Worm (Caenorhabditis elegans): ENCODE measurements around the gene osm-11.

The osm-11 gene

ce11 chrX:17392182-17392581, 29.2 kb downstream of the osm-11 start:
- TF ChIP-seq cog-1 (tag; optimal IDR thresholded peaks at IDR 0.05) (peak; percentile 39), ztf-29 (GFP tag; IDR thresholded peaks at IDR 0.05) (no peak)

ce11 chrX:17391515-17391914, 29.9 kb downstream of the osm-11 start, which contains the start of gene F10D7.5:
Gene F10D7.5 (minus strand): TSS chrX:17391615.
- TF ChIP-seq cog-1 (tag; optimal IDR thresholded peaks at IDR 0.05): no peak
- TF ChIP-seq med-1 (GFP tag; optimal IDR thresholded peaks at IDR 0.05; ENCODE audit: insufficient read depth): no peak
- TF ChIP-seq klf-2 (GFP tag; conservative IDR thresholded peaks at IDR 0.05): no peak
- TF ChIP-seq tab-1 (GFP tag; IDR thresholded peaks at IDR 0.05): no peak
- no peak for TF ChIP-seq ztf-29 (GFP tag; IDR thresholded peaks at IDR 0.05)
- TF ChIP-seq ztf-23 (GFP tag; IDR thresholded peaks at IDR 0.05): no peak
- TF ChIP-seq ref-1 (GFP tag; conservative IDR thresholded peaks at IDR 0.05): no peak
- TF ChIP-seq T22C8.4 (GFP tag; IDR thresholded peaks at IDR 0.05): no peak
- no peak for TF ChIP-seq flt-1 (GFP tag; IDR thresholded peaks at IDR 0.05)

ce11 chrX:17390531-17390930, 30.9 kb downstream of the osm-11 start:
- TF ChIP-seq ztf-23 (GFP tag; IDR thresholded peaks at IDR 0.05) (no peak), med-1 (GFP tag; optimal IDR thresholded peaks at IDR 0.05; ENCODE audit: insufficient read depth) (no peak), tab-1 (GFP tag; IDR thresholded peaks at IDR 0.05) (no peak), cog-1 (tag; optimal IDR thresholded peaks at IDR 0.05) (no peak), flt-1 (GFP tag; IDR thresholded peaks at IDR 0.05) (no peak), T22C8.4 (GFP tag; IDR thresholded peaks at IDR 0.05) (no peak), ref-1 (GFP tag; conservative IDR thresholded peaks at IDR 0.05) (no peak), klf-2 (GFP tag; conservative IDR thresholded peaks at IDR 0.05) (no peak), ztf-29 (GFP tag; IDR thresholded peaks at IDR 0.05) (no peak)

ce11 chrX:17386130-17386529, 35.3 kb downstream of the osm-11 start:
- no peak for TF ChIP-seq flt-1 (GFP tag; IDR thresholded peaks at IDR 0.05)
- no peak for TF ChIP-seq cog-1 (tag; optimal IDR thresholded peaks at IDR 0.05)
- no peak for TF ChIP-seq med-1 (GFP tag; optimal IDR thresholded peaks at IDR 0.05; ENCODE audit: insufficient read depth)
- no peak for TF ChIP-seq T22C8.4 (GFP tag; IDR thresholded peaks at IDR 0.05)
- TF ChIP-seq tab-1 (GFP tag; IDR thresholded peaks at IDR 0.05): no peak
- no peak for TF ChIP-seq klf-2 (GFP tag; conservative IDR thresholded peaks at IDR 0.05)
- TF ChIP-seq ref-1 (GFP tag; conservative IDR thresholded peaks at IDR 0.05): no peak
- TF ChIP-seq ztf-23 (GFP tag; IDR thresholded peaks at IDR 0.05): no peak
- TF ChIP-seq ztf-29 (GFP tag; IDR thresholded peaks at IDR 0.05): no peak

- TF ChIP-seq ztf-29 (GFP tag; IDR thresholded peaks at IDR 0.05) (no peak), med-1 (GFP tag; optimal IDR thresholded peaks at IDR 0.05; ENCODE audit: insufficient read depth) (no peak), ztf-23 (GFP tag; IDR thresholded peaks at IDR 0.05) (no peak), flt-1 (GFP tag; IDR thresholded peaks at IDR 0.05) (no peak), cog-1 (tag; optimal IDR thresholded peaks at IDR 0.05) (no peak), ref-1 (GFP tag; conservative IDR thresholded peaks at IDR 0.05) (no peak), tab-1 (GFP tag; IDR thresholded peaks at IDR 0.05) (no peak), klf-2 (GFP tag; conservative IDR thresholded peaks at IDR 0.05) (no peak), T22C8.4 (GFP tag; IDR thresholded peaks at IDR 0.05) (no peak)
Observed at ce11 chrX:17385102-17385501, 36.3 kb downstream of the osm-11 start.

- TF ChIP-seq T22C8.4 (GFP tag; IDR thresholded peaks at IDR 0.05) (no peak), tab-1 (GFP tag; IDR thresholded peaks at IDR 0.05) (no peak), ztf-23 (GFP tag; IDR thresholded peaks at IDR 0.05) (no peak), med-1 (GFP tag; optimal IDR thresholded peaks at IDR 0.05; ENCODE audit: insufficient read depth) (no peak), flt-1 (GFP tag; IDR thresholded peaks at IDR 0.05) (no peak), ztf-29 (GFP tag; IDR thresholded peaks at IDR 0.05) (no peak), ref-1 (GFP tag; conservative IDR thresholded peaks at IDR 0.05) (no peak), klf-2 (GFP tag; conservative IDR thresholded peaks at IDR 0.05) (no peak), cog-1 (tag; optimal IDR thresholded peaks at IDR 0.05) (no peak)
Observed at ce11 chrX:17384343-17384742, 37.0 kb downstream of the osm-11 start.

ce11 chrX:17381975-17382374, 39.4 kb downstream of the osm-11 start, which contains the start of gene F10D7.4:
Gene F10D7.4 (minus strand): TSS chrX:17382075.
- TF ChIP-seq T22C8.4 (GFP tag; IDR thresholded peaks at IDR 0.05) (no peak), ztf-29 (GFP tag; IDR thresholded peaks at IDR 0.05) (no peak), flt-1 (GFP tag; IDR thresholded peaks at IDR 0.05) (no peak), cog-1 (tag; optimal IDR thresholded peaks at IDR 0.05) (no peak), ref-1 (GFP tag; conservative IDR thresholded peaks at IDR 0.05) (no peak), ztf-23 (GFP tag; IDR thresholded peaks at IDR 0.05) (no peak), tab-1 (GFP tag; IDR thresholded peaks at IDR 0.05) (no peak), med-1 (GFP tag; optimal IDR thresholded peaks at IDR 0.05; ENCODE audit: insufficient read depth) (no peak), klf-2 (GFP tag; conservative IDR thresholded peaks at IDR 0.05) (no peak)

ce11 chrX:17379675-17380074, 41.7 kb downstream of the osm-11 start, which contains the start of gene F10D7.10:
Gene F10D7.10 (minus strand): TSS chrX:17379775.
- TF ChIP-seq ztf-29 (GFP tag; IDR thresholded peaks at IDR 0.05) (no peak), flt-1 (GFP tag; IDR thresholded peaks at IDR 0.05) (no peak), tab-1 (GFP tag; IDR thresholded peaks at IDR 0.05) (no peak), ztf-23 (GFP tag; IDR thresholded peaks at IDR 0.05) (no peak), T22C8.4 (GFP tag; IDR thresholded peaks at IDR 0.05) (no peak), cog-1 (tag; optimal IDR thresholded peaks at IDR 0.05) (no peak), klf-2 (GFP tag; conservative IDR thresholded peaks at IDR 0.05) (no peak)

ce11 chrX:17378996-17379395, 42.4 kb downstream of the osm-11 start:
- TF ChIP-seq flt-1 (GFP tag; IDR thresholded peaks at IDR 0.05): no peak
- TF ChIP-seq T22C8.4 (GFP tag; IDR thresholded peaks at IDR 0.05): no peak

ce11 chrX:17375877-17376276, 45.5 kb downstream of the osm-11 start:
- no peak for TF ChIP-seq med-1 (GFP tag; optimal IDR thresholded peaks at IDR 0.05; ENCODE audit: insufficient read depth)
- TF ChIP-seq cog-1 (tag; optimal IDR thresholded peaks at IDR 0.05): no peak
- no peak for TF ChIP-seq flt-1 (GFP tag; IDR thresholded peaks at IDR 0.05)
- TF ChIP-seq ztf-23 (GFP tag; IDR thresholded peaks at IDR 0.05): no peak
- TF ChIP-seq ref-1 (GFP tag; conservative IDR thresholded peaks at IDR 0.05): no peak
- no peak for TF ChIP-seq T22C8.4 (GFP tag; IDR thresholded peaks at IDR 0.05)
- no peak for TF ChIP-seq ztf-29 (GFP tag; IDR thresholded peaks at IDR 0.05)
- no peak for TF ChIP-seq tab-1 (GFP tag; IDR thresholded peaks at IDR 0.05)
- TF ChIP-seq klf-2 (GFP tag; conservative IDR thresholded peaks at IDR 0.05): no peak
